Fruit fly (Drosophila melanogaster) whole organism, embryonic: ENCODE data around the gene CG43163.
A peak's percentile ranks its signal among the peaks of the same experiment; 100 is the strongest.

Source experiments
- Aef1 ChIP-seq: fragments of 200-800 bp; sonication (Bioruptor generic); IDR thresholded peaks from 3 replicates; pipeline ENCODE4 v1.3.6; 2022; ENCODE audit warnings: missing biosample characterization, missing genetic modification characterization
- Awh ChIP-seq: fragments of 200-800 bp; sonication (Bioruptor generic); IDR thresholded peaks from 2 replicates; pipeline ENCODE4, ENCODE4 v1.3.6; 2022; ENCODE audit warnings: missing biosample characterization, missing genetic modification characterization
- BEAF-32 ChIP-seq: fragments of 200-800 bp; sonication (Bioruptor generic); optimal IDR thresholded peaks from 3 replicates; lab custom pipeline; 2017; ENCODE audit warnings: missing biosample characterization, missing genetic modification characterization, mild to moderate bottlenecking, moderate library complexity, missing genetic modification reagents
- Bgb ChIP-seq: fragments of 200-800 bp; sonication (Bioruptor generic); IDR thresholded peaks from 2 replicates; pipeline ENCODE4 v1.3.6; 2022; ENCODE audit warnings: missing biosample characterization, missing genetic modification characterization; ENCODE audit not compliant: partially characterized antibody
- CG1024 ChIP-seq: fragments of 200-800 bp; sonication (Bioruptor generic); IDR thresholded peaks from 2 replicates; pipeline ENCODE4 v1.3.6; 2022; ENCODE audit warnings: missing biosample characterization, missing genetic modification characterization
- CG10274 ChIP-seq: fragments of 200-800 bp; sonication (Bioruptor generic); optimal IDR thresholded peaks from 3 replicates; lab custom pipeline; 2017; ENCODE audit warnings: missing biosample characterization, mild to moderate bottlenecking, missing genetic modification characterization
- CG11696 ChIP-seq: fragments of 200-800 bp; sonication (Bioruptor generic); IDR thresholded peaks from 2 replicates; pipeline ENCODE4 v1.3.6; 2022; ENCODE audit warnings: missing biosample characterization, missing genetic modification characterization
- CG12236 ChIP-seq: fragments of 200-800 bp; sonication (Bioruptor generic); optimal IDR thresholded peaks from 2 replicates; lab custom pipeline; 2016; ENCODE audit warnings: missing biosample characterization, missing genetic modification characterization
- CG17186 ChIP-seq: fragments of 200-800 bp; sonication (Bioruptor generic); optimal IDR thresholded peaks from 3 replicates; lab custom pipeline; 2017; ENCODE audit warnings: missing biosample characterization, missing genetic modification reagents, missing genetic modification characterization
- CG17802 ChIP-seq: fragments of 200-800 bp; sonication (Bioruptor generic); optimal IDR thresholded peaks from 2 replicates; lab custom pipeline; 2018; ENCODE audit warnings: missing biosample characterization, mild to moderate bottlenecking, missing genetic modification characterization, moderate library complexity
- CG17912 ChIP-seq: fragments of 200-800 bp; sonication (Bioruptor generic); optimal IDR thresholded peaks from 2 replicates; lab custom pipeline; 2018; ENCODE audit warnings: missing biosample characterization, mild to moderate bottlenecking, missing genetic modification characterization
- CG31365 ChIP-seq: fragments of 200-800 bp; sonication (Bioruptor generic); optimal IDR thresholded peaks from 2 replicates; lab custom pipeline; 2018; ENCODE audit warnings: missing biosample characterization, mild to moderate bottlenecking, missing genetic modification characterization
- CG32767 ChIP-seq: fragments of 200-800 bp; sonication (Bioruptor generic); IDR thresholded peaks from 2 replicates; pipeline ENCODE4 v1.3.6; 2022; ENCODE audit warnings: missing biosample characterization, missing genetic modification characterization
- CG3847 ChIP-seq: fragments of 200-800 bp; sonication (Bioruptor generic); IDR thresholded peaks from 2 replicates; pipeline ENCODE4 v1.3.6; 2022; ENCODE audit warnings: missing biosample characterization, missing genetic modification characterization
- CG4282 ChIP-seq: fragments of 200-800 bp; sonication (Bioruptor generic); optimal IDR thresholded peaks from 2 replicates; lab custom pipeline; 2016; ENCODE audit warnings: missing biosample characterization, missing genetic modification characterization
- CG4707 ChIP-seq: fragments of 200-800 bp; sonication (Bioruptor generic); optimal IDR thresholded peaks from 2 replicates; lab custom pipeline; 2018; ENCODE audit warnings: missing biosample characterization, mild to moderate bottlenecking, missing genetic modification characterization, moderate library complexity
- CG6654 ChIP-seq: fragments of 200-800 bp; sonication (Bioruptor generic); optimal IDR thresholded peaks from 2 replicates; lab custom pipeline; 2017; ENCODE audit warnings: missing biosample characterization, mild to moderate bottlenecking, missing genetic modification characterization
- CG7928 ChIP-seq: fragments of 200-800 bp; sonication (Bioruptor generic); optimal IDR thresholded peaks from 2 replicates; lab custom pipeline; 2017; ENCODE audit warnings: missing biosample characterization, mild to moderate bottlenecking, missing genetic modification characterization
- CkIIα-i1 ChIP-seq: fragments of 200-800 bp; sonication (Bioruptor generic); IDR thresholded peaks from 2 replicates; pipeline ENCODE4 v1.3.6; 2022; ENCODE audit warnings: missing biosample characterization, missing genetic modification characterization
- H2.0 ChIP-seq: fragments of 200-800 bp; sonication (Bioruptor generic); IDR thresholded peaks from 2 replicates; pipeline ENCODE4 v1.3.6; 2022; ENCODE audit warnings: missing biosample characterization, missing genetic modification characterization
- HLH4C ChIP-seq: fragments of 200-800 bp; sonication (Bioruptor generic); IDR thresholded peaks from 3 replicates; pipeline ENCODE4 v1.3.6; 2022; ENCODE audit warnings: missing biosample characterization, missing genetic modification characterization; ENCODE audit not compliant: partially characterized antibody
- HLHmδ ChIP-seq: fragments of 200-800 bp; sonication (Bioruptor generic); optimal IDR thresholded peaks from 2 replicates; lab custom pipeline; 2018; ENCODE audit warnings: missing biosample characterization, mild to moderate bottlenecking, missing genetic modification characterization, moderate library complexity
- MESR4 ChIP-seq: fragments of 200-800 bp; sonication (Bioruptor generic); optimal IDR thresholded peaks from 2 replicates; lab custom pipeline; 2018; ENCODE audit warnings: missing biosample characterization, mild to moderate bottlenecking, missing genetic modification characterization, moderate library complexity
- Myb ChIP-seq: fragments of 200-800 bp; sonication (Bioruptor generic); optimal IDR thresholded peaks from 2 replicates; lab custom pipeline; 2016; ENCODE audit warnings: missing biosample characterization, missing genetic modification characterization
- Rfx ChIP-seq: fragments of 200-800 bp; sonication (Bioruptor generic); IDR thresholded peaks from 2 replicates; pipeline ENCODE4 v1.3.6; 2022; ENCODE audit warnings: missing biosample characterization, missing genetic modification characterization
- Spps ChIP-seq: fragments of 200-800 bp; sonication (Bioruptor generic); optimal IDR thresholded peaks from 2 replicates; lab custom pipeline; 2018; ENCODE audit warnings: missing biosample characterization, mild to moderate bottlenecking, missing genetic modification characterization
- Xrp1 ChIP-seq: fragments of 200-800 bp; sonication (Bioruptor generic); IDR thresholded peaks from 2 replicates; pipeline ENCODE4 v1.3.6; 2022; ENCODE audit warnings: missing biosample characterization, missing genetic modification characterization
- YL-1 ChIP-seq: fragments of 200-800 bp; sonication (Bioruptor generic); optimal IDR thresholded peaks from 3 replicates; lab custom pipeline; 2017; ENCODE audit warnings: missing biosample characterization, mild to moderate bottlenecking, missing genetic modification characterization
- al ChIP-seq: fragments of 200-800 bp; sonication (Bioruptor generic); IDR thresholded peaks from 2 replicates; pipeline ENCODE4 v1.3.6; 2022; ENCODE audit warnings: missing biosample characterization, missing genetic modification characterization
- ato ChIP-seq: fragments of 200-800 bp; sonication (Bioruptor generic); IDR thresholded peaks from 2 replicates; pipeline ENCODE4 v1.3.6; 2022; ENCODE audit warnings: missing biosample characterization, missing genetic modification characterization; ENCODE audit not compliant: partially characterized antibody
- bigmax ChIP-seq: fragments of 200-800 bp; sonication (Bioruptor generic); optimal IDR thresholded peaks from 2 replicates; lab custom pipeline; 2018; ENCODE audit warnings: missing biosample characterization, mild to moderate bottlenecking, missing genetic modification characterization
- cad ChIP-seq: fragments of >200 bp; optimal IDR thresholded peaks from 2 replicates; lab custom pipeline; 2017; ENCODE audit warnings: missing biosample characterization, missing genetic modification characterization
- cas ChIP-seq: fragments of 200-800 bp; sonication (Bioruptor generic); IDR thresholded peaks from 2 replicates; pipeline ENCODE4 v1.3.6; 2022; ENCODE audit warnings: missing biosample characterization, missing genetic modification characterization
- chinmo ChIP-seq: fragments of 200-800 bp; sonication (Bioruptor generic); IDR thresholded peaks from 4 replicates; pipeline ENCODE4 v1.3.6; 2022; ENCODE audit warnings: missing biosample characterization, missing genetic modification characterization; ENCODE audit not compliant: partially characterized antibody
- danr ChIP-seq: fragments of 200-800 bp; sonication (Bioruptor generic); IDR thresholded peaks from 2 replicates; pipeline ENCODE4 v1.3.6; 2022; ENCODE audit warnings: missing biosample characterization, missing genetic modification characterization
- ewg ChIP-seq: fragments of 200-800 bp; sonication (Bioruptor generic); optimal IDR thresholded peaks from 3 replicates; lab custom pipeline; 2017; ENCODE audit warnings: mild to moderate bottlenecking, missing biosample characterization, missing genetic modification reagents, missing genetic modification characterization
- eyg ChIP-seq: fragments of 200-800 bp; sonication (Bioruptor generic); optimal IDR thresholded peaks from 3 replicates; lab custom pipeline; 2016; ENCODE audit warnings: missing biosample characterization, missing genetic modification characterization
- gcm2 ChIP-seq: fragments of 200-800 bp; sonication (Bioruptor generic); optimal IDR thresholded peaks from 2 replicates; lab custom pipeline; 2016; ENCODE audit warnings: missing biosample characterization, missing genetic modification characterization
- grn ChIP-seq: fragments of 200-800 bp; sonication (Bioruptor generic); optimal IDR thresholded peaks from 3 replicates; lab custom pipeline; 2017; ENCODE audit warnings: missing biosample characterization, missing genetic modification characterization
- gt ChIP-seq: fragments of 200-800 bp; sonication (Bioruptor generic); IDR thresholded peaks from 2 replicates; pipeline ENCODE4 v1.3.6; 2022; ENCODE audit warnings: missing biosample characterization, missing genetic modification characterization
- hth ChIP-seq: fragments of >200 bp; optimal IDR thresholded peaks from 2 replicates; lab custom pipeline; 2017; ENCODE audit warnings: inconsistent platforms
- insv ChIP-seq, 2 experiments: fragments of 200-800 bp; sonication (Bioruptor generic); optimal IDR thresholded peaks; 3 replicates each; lab custom pipeline; 2016 to 2018; ENCODE audit warnings: missing biosample characterization in 2 of 2, missing genetic modification characterization in 2 of 2
- lola ChIP-seq, 3 experiments: fragments of >200 bp in 2 of 3; fragments of 200-800 bp in 1 of 3; sonication (Bioruptor generic) in 1 of 3; optimal IDR thresholded peaks; 2 replicates each; lab custom pipeline; 2017 to 2019; ENCODE audit warnings: missing biosample characterization in 3 of 3, missing genetic modification characterization in 3 of 3, mild to moderate bottlenecking in 1 of 3, moderate library complexity in 1 of 3
- p53 ChIP-seq: fragments of 200-800 bp; sonication (Bioruptor generic); optimal IDR thresholded peaks from 2 replicates; lab custom pipeline; 2016; ENCODE audit warnings: missing biosample characterization, missing genetic modification characterization
- pb ChIP-seq: fragments of 200-800 bp; sonication (Bioruptor generic); optimal IDR thresholded peaks from 3 replicates; lab custom pipeline; 2016; ENCODE audit warnings: missing biosample characterization, missing genetic modification characterization
- ro ChIP-seq: fragments of 200-800 bp; sonication (Bioruptor generic); IDR thresholded peaks from 2 replicates; pipeline ENCODE4 v1.3.6; 2022; ENCODE audit warnings: missing biosample characterization, missing genetic modification characterization
- seq ChIP-seq: fragments of 200-800 bp; sonication (Bioruptor generic); IDR thresholded peaks from 2 replicates; pipeline ENCODE4 v1.3.6; 2022; ENCODE audit warnings: missing biosample characterization, missing genetic modification characterization
- slp2 ChIP-seq: fragments of 200-800 bp; sonication (Bioruptor generic); optimal IDR thresholded peaks from 2 replicates; lab custom pipeline; 2016; ENCODE audit warnings: missing biosample characterization, missing genetic modification characterization
- sna ChIP-seq: fragments of 200-800 bp; sonication (Bioruptor generic); IDR thresholded peaks from 2 replicates; pipeline ENCODE4 v1.3.6; 2022; ENCODE audit warnings: missing biosample characterization, missing genetic modification characterization; ENCODE audit not compliant: partially characterized antibody
- sr ChIP-seq: fragments of 200-800 bp; sonication (Bioruptor generic); IDR thresholded peaks from 3 replicates; pipeline ENCODE4 v1.3.6; 2022; ENCODE audit warnings: missing biosample characterization, missing genetic modification characterization
- unpg ChIP-seq: fragments of 200-800 bp; sonication (Bioruptor generic); optimal IDR thresholded peaks from 3 replicates; lab custom pipeline; 2018; ENCODE audit warnings: missing biosample characterization, mild to moderate bottlenecking, missing genetic modification characterization, moderate library complexity

CG43163 gene

DNA sequence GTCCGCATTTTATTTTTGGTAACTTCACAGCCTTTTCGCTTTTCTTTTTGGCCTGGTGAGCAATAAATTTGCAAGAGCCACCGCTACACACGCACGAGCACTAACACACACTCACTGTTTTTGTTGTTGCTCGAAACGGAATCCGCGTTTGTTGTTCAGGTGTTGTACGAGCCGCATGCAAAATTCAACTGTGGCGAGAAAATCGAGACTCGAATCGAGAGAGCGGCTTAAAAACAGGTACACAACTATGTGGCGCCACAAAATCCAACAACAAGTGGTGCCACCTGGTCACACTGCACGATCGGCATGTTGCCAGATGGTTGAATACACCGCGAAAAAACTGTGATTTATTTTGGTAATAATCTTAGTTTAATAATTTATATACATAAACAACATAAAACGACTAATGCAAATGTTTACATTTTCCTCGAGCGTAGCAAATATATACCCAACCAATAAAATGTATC is at the start of gene CG43163 (continued):
- TF ChIP-seq gt (GFP tag; lab: Robert Waterston, UW) (no peak), ato (peak; percentile 47; the same call in 1 of the 2 replicates), CG12236 (GFP tag; lab: Kevin White, UChicago) (no peak), insv (GFP tag; optimal IDR thresholded peaks at IDR 0.05; lab: Kevin White, UChicago) (peak in 1 of 2 experiments; percentile 30), ro (GFP tag; lab: Robert Waterston, UW) (no peak), CG31365 (tag; lab: Kevin White, UChicago) (no peak), BEAF-32 (GFP tag; lab: Kevin White, UChicago) (peak; percentile 23), seq (GFP tag; lab: Robert Waterston, UW) (no peak), unpg (GFP tag; lab: Kevin White, UChicago) (peak; percentile 84), YL-1 (peak; percentile 55), CG7928 (GFP tag; lab: Kevin White, UChicago) (no peak), Bgb (GFP tag; lab: Robert Waterston, UW) (peak; percentile 43; the same call in 1 of the 2 replicates), hth (lab: Kevin White, UChicago) (no peak), eyg (GFP tag; lab: Kevin White, UChicago) (no peak), CG17912 (peak; percentile 5), ewg (GFP tag; lab: Kevin White, UChicago) (peak; percentile 13), danr (GFP tag; lab: Robert Waterston, UW) (peak; percentile 60), CG1024 (GFP tag; lab: Robert Waterston, UW) (peak; percentile 58; the same call in 1 of the 2 replicates), HLHmδ (peak; percentile 11), CG4282 (GFP tag; lab: Kevin White, UChicago) (peak; percentile 22), MESR4 (GFP tag; lab: Kevin White, UChicago) (peak; percentile 56), slp2 (no peak), CG10274 (GFP tag; lab: Kevin White, UChicago) (no peak), Aef1 (GFP tag; lab: Robert Waterston, UW) (peak; percentile 72), CG17186 (GFP tag; lab: Kevin White, UChicago) (peak; percentile 46), bigmax (no peak), CG6654 (GFP tag; lab: Kevin White, UChicago) (no peak), chinmo (GFP tag; lab: Robert Waterston, UW) (peak; percentile 77; the same call in 2 of the 4 replicates), sna (GFP tag; lab: Robert Waterston, UW) (no peak), H2.0 (GFP tag; lab: Robert Waterston, UW) (peak; percentile 43; the same call in 1 of the 2 replicates), CkIIα-i1 (GFP tag; lab: Robert Waterston, UW) (no peak), CG11696 (GFP tag; lab: Robert Waterston, UW) (0 out of 2 replicates have a peak, but pooled peaks have one; percentile 30), pb (peak; percentile 11), gcm2 (peak; percentile 42), Awh (GFP tag; lab: Robert Waterston, UW) (peak; percentile 58), grn (GFP tag; lab: Kevin White, UChicago) (no peak), CG17802 (no peak), cad (no peak), al (GFP tag; lab: Robert Waterston, UW) (peak; percentile 51; the same call in 1 of the 2 replicates), cas (GFP tag; lab: Robert Waterston, UW) (no peak), CG3847 (GFP tag; lab: Robert Waterston, UW) (peak; percentile 78), sr (GFP tag; lab: Robert Waterston, UW) (peak; percentile 36; the same call in 1 of the 3 replicates), Myb (GFP tag; lab: Kevin White, UChicago) (peak; percentile 7), Rfx (GFP tag; lab: Robert Waterston, UW) (peak; percentile 72), CG4707 (GFP tag; lab: Kevin White, UChicago) (peak; percentile 22), p53 (GFP tag; lab: Kevin White, UChicago) (no peak), lola (GFP tag; optimal IDR thresholded peaks at IDR 0.05; lab: Kevin White, UChicago) (peak in 1 of 3 experiments; percentile 56), HLH4C (no peak), Spps (peak; percentile 45), Xrp1 (GFP tag; lab: Robert Waterston, UW) (peak; percentile 79), CG32767 (GFP tag; lab: Robert Waterston, UW) (peak; percentile 89)
